Worm (Caenorhabditis elegans) whole organism, mixed stage, embryonic: Measurements from ENCODE around the gene tdpo-1.

Experiments
- elt-3 ChIP-seq: fragments of 150-350 bp; optimal IDR thresholded peaks from 2 replicates; lab custom pipeline; 2014; ENCODE audit warnings: missing biosample characterization, missing genetic modification characterization
- hlh-1 ChIP-seq: fragments of 150-350 bp; optimal IDR thresholded peaks from 2 replicates; lab custom pipeline; 2014; ENCODE audit warnings: missing biosample characterization, missing genetic modification reagents, missing genetic modification characterization
- nhr-237 ChIP-seq: fragments of 150-350 bp; optimal IDR thresholded peaks from 2 replicates; lab custom pipeline; 2014; ENCODE audit warnings: missing biosample characterization, missing genetic modification characterization
- nhr-28 ChIP-seq: fragments of 150-350 bp; optimal IDR thresholded peaks from 2 replicates; lab custom pipeline; 2014; ENCODE audit warnings: missing biosample characterization, missing genetic modification characterization
- nhr-76 ChIP-seq: sonication (generic microtip); optimal IDR thresholded peaks from 2 replicates; lab custom pipeline; 2017; ENCODE audit warnings: missing biosample characterization, missing genetic modification characterization
- sem-2 ChIP-seq: fragments of 200-800 bp; sonication (Bioruptor generic); optimal IDR thresholded peaks from 2 replicates; lab custom pipeline; 2018; ENCODE audit warnings: mild to moderate bottlenecking, missing genetic modification characterization, missing compliant biosample characterization
- unc-120 ChIP-seq: sonication (generic microtip); optimal IDR thresholded peaks from 2 replicates; lab custom pipeline; 2017; ENCODE audit warnings: missing genetic modification characterization, missing compliant biosample characterization; ENCODE audit not compliant: poor library complexity, severe bottlenecking

tdpo-1 gene

ce11 chrIV:2008920-2009319, 49.3 kb downstream of the tdpo-1 start:
- TF ChIP-seq unc-120 (tag; lab: Kevin White, UChicago) = no peak
- no peak for TF ChIP-seq nhr-237 (tag; lab: Kevin White, UChicago)
- no peak for TF ChIP-seq nhr-76 (tag; lab: Kevin White, UChicago)
- no peak for TF ChIP-seq sem-2
- no peak for TF ChIP-seq nhr-28 (tag; lab: Kevin White, UChicago)
- TF ChIP-seq elt-3 (tag; lab: Kevin White, UChicago) = no peak
- no peak for TF ChIP-seq hlh-1 (tag; lab: Kevin White, UChicago)
- TF ChIP-seq, all 35 proteins: peak for 0
